Worm (Caenorhabditis elegans) whole organism, L1 larva: ENCODE measurements around the gene cup-15.

Experiments used
- C04F5.9 ChIP-seq: sonication (generic microtip); optimal IDR thresholded peaks from 2 replicates; lab custom pipeline; 2016; ENCODE audit warnings: missing genetic modification characterization, missing compliant biosample characterization
- C16A3.4 ChIP-seq: fragments of 150-350 bp; optimal IDR thresholded peaks from 2 replicates; lab custom pipeline; 2014; ENCODE audit warnings: missing biosample characterization, missing genetic modification characterization
- C34B4.2 ChIP-seq: sonication (generic microtip); optimal IDR thresholded peaks from 2 replicates; lab custom pipeline; 2017; ENCODE audit warnings: mild to moderate bottlenecking, missing genetic modification characterization, missing compliant biosample characterization
- alr-1 ChIP-seq: fragments of 200-800 bp; sonication (Bioruptor generic); optimal IDR thresholded peaks from 2 replicates; lab custom pipeline; 2018; ENCODE audit warnings: borderline replicate concordance, mild to moderate bottlenecking, missing genetic modification characterization, missing compliant biosample characterization
- ceh-63 ChIP-seq: fragments of 200-800 bp; sonication (Bioruptor generic); optimal IDR thresholded peaks from 2 replicates; lab custom pipeline; 2018; ENCODE audit warnings: mild to moderate bottlenecking, missing genetic modification characterization, missing compliant biosample characterization
- ceh-82 ChIP-seq, 3 experiments: fragments of 150-350 bp in 1 of 3; sonication (generic microtip) in 2 of 3; optimal IDR thresholded peaks; 2 replicates each; lab custom pipeline; 2014 to 2017; ENCODE audit warnings: missing biosample characterization in 3 of 3, missing genetic modification characterization in 3 of 3
- ceh-88 ChIP-seq: fragments of 200-800 bp; sonication (Bioruptor generic); IDR thresholded peaks from 2 replicates; pipeline ENCODE4 v1.3.6; 2022; ENCODE audit warnings: missing genetic modification characterization, missing compliant biosample characterization
- ceh-90 ChIP-seq: sonication (generic microtip); optimal IDR thresholded peaks from 2 replicates; lab custom pipeline; 2016; ENCODE audit warnings: missing genetic modification characterization, missing compliant biosample characterization
- dsc-1 ChIP-seq: sonication (generic microtip); optimal IDR thresholded peaks from 2 replicates; lab custom pipeline; 2016; ENCODE audit warnings: mild to moderate bottlenecking, missing genetic modification characterization, missing compliant biosample characterization
- efl-1 ChIP-seq, 4 experiments: fragments of 150-350 bp; optimal IDR thresholded peaks in 3 of 4; peaks in 1 of 4; 1 replicate in 1 of 4; 2 replicates in 3 of 4; lab custom pipeline; 2014; ENCODE audit warnings: missing biosample characterization in 2 of 4, missing genetic modification characterization in 2 of 4, missing genetic modification reagents in 2 of 4
- efl-3 ChIP-seq: fragments of 200-800 bp; sonication (Bioruptor generic); optimal IDR thresholded peaks from 2 replicates; lab custom pipeline; 2018; ENCODE audit warnings: mild to moderate bottlenecking, missing genetic modification characterization, missing compliant biosample characterization
- egl-13 ChIP-seq: sonication (generic microtip); optimal IDR thresholded peaks from 2 replicates; lab custom pipeline; 2016; ENCODE audit warnings: missing genotype, missing genetic modification reagents, missing genetic modification characterization, missing compliant biosample characterization
- egl-27 ChIP-seq, 2 experiments: fragments of 150-350 bp in 1 of 2; sonication (generic microtip); optimal IDR thresholded peaks; 3 replicates each; lab custom pipeline; 2017 to 2018; ENCODE audit warnings: missing biosample characterization in 2 of 2, missing genetic modification characterization in 2 of 2, missing genetic modification reagents in 2 of 2
- elt-2 ChIP-seq: sonication (generic microtip); optimal IDR thresholded peaks from 2 replicates; lab custom pipeline; 2016; ENCODE audit warnings: missing genetic modification characterization, mild to moderate bottlenecking, inconsistent platforms, missing compliant biosample characterization, missing genetic modification reagents
- ets-5 ChIP-seq: fragments of 200-800 bp; sonication (Bioruptor generic); IDR thresholded peaks from 2 replicates; pipeline ENCODE4 v1.3.6; 2022; ENCODE audit warnings: missing genetic modification characterization, missing compliant biosample characterization
- fkh-10 ChIP-seq: sonication (generic microtip); optimal IDR thresholded peaks from 2 replicates; lab custom pipeline; 2017; ENCODE audit warnings: missing biosample characterization, missing genetic modification reagents, missing genetic modification characterization
- fkh-4 ChIP-seq: sonication (generic microtip); optimal IDR thresholded peaks from 2 replicates; lab custom pipeline; 2016; ENCODE audit warnings: missing compliant biosample characterization, missing genetic modification characterization, borderline replicate concordance
- fkh-8 ChIP-seq: sonication (generic microtip); optimal IDR thresholded peaks from 2 replicates; lab custom pipeline; 2016; ENCODE audit warnings: mild to moderate bottlenecking, missing genetic modification characterization, missing compliant biosample characterization
- fos-1 ChIP-seq: fragments of 150-350 bp; optimal IDR thresholded peaks from 2 replicates; lab custom pipeline; 2014; ENCODE audit warnings: missing biosample characterization, missing genetic modification characterization
- isw-1 ChIP-seq: fragments of 200-800 bp; sonication (Bioruptor generic); IDR thresholded peaks from 2 replicates; pipeline ENCODE4 v1.3.6; 2022; ENCODE audit warnings: missing genetic modification characterization, missing compliant biosample characterization
- lin-35 ChIP-seq, 2 experiments: fragments of 150-350 bp; optimal IDR thresholded peaks; 2 replicates each; lab custom pipeline; 2014; ENCODE audit warnings: missing biosample characterization in 2 of 2, missing genetic modification characterization in 2 of 2, missing genetic modification reagents in 2 of 2
- lsy-2 ChIP-seq, 2 experiments: fragments of 150-350 bp; optimal IDR thresholded peaks; 2 replicates each; lab custom pipeline; 2014; ENCODE audit warnings: missing biosample characterization in 2 of 2, missing genetic modification characterization in 2 of 2
- mdl-1 ChIP-seq, 2 experiments: fragments of 150-350 bp; optimal IDR thresholded peaks; 2 replicates each; lab custom pipeline; 2014 to 2017; ENCODE audit warnings: missing biosample characterization in 2 of 2, missing genetic modification characterization in 2 of 2, inconsistent platforms in 1 of 2
- mef-2 ChIP-seq: fragments of 150-350 bp; optimal IDR thresholded peaks from 2 replicates; lab custom pipeline; 2014; ENCODE audit warnings: missing biosample characterization, missing genetic modification characterization
- mep-1 ChIP-seq: fragments of 150-350 bp; optimal IDR thresholded peaks from 2 replicates; lab custom pipeline; 2014; ENCODE audit warnings: missing biosample characterization, missing genetic modification characterization
- nhr-12 ChIP-seq: sonication (generic microtip); optimal IDR thresholded peaks from 2 replicates; lab custom pipeline; 2017; ENCODE audit warnings: missing biosample characterization, missing genetic modification characterization
- nhr-19 ChIP-seq: fragments of 200-800 bp; sonication (Bioruptor generic); conservative IDR thresholded peaks from 2 replicates; pipeline ENCODE4 v1.3.6; 2022; ENCODE audit warnings: missing genetic modification characterization, missing compliant biosample characterization
- nhr-20 ChIP-seq: sonication (generic microtip); optimal IDR thresholded peaks from 2 replicates; lab custom pipeline; 2016; ENCODE audit warnings: mild to moderate bottlenecking, missing genetic modification characterization, missing compliant biosample characterization
- nhr-237 ChIP-seq: fragments of 150-350 bp; optimal IDR thresholded peaks from 2 replicates; lab custom pipeline; 2014; ENCODE audit warnings: missing biosample characterization, missing genetic modification characterization
- nhr-28 ChIP-seq: fragments of 150-350 bp; optimal IDR thresholded peaks from 2 replicates; lab custom pipeline; 2014; ENCODE audit warnings: missing biosample characterization, missing genetic modification characterization
- nhr-47 ChIP-seq: sonication (generic microtip); optimal IDR thresholded peaks from 2 replicates; lab custom pipeline; 2016; ENCODE audit warnings: mild to moderate bottlenecking, missing genetic modification characterization, moderate library complexity, missing compliant biosample characterization
- nhr-71 ChIP-seq: sonication (generic microtip); optimal IDR thresholded peaks from 2 replicates; lab custom pipeline; 2016; ENCODE audit warnings: mild to moderate bottlenecking, missing genetic modification characterization, moderate library complexity, missing compliant biosample characterization
- nhr-77 ChIP-seq: fragments of 150-350 bp; optimal IDR thresholded peaks from 2 replicates; lab custom pipeline; 2014; ENCODE audit warnings: missing biosample characterization, missing genetic modification characterization
- nhr-84 ChIP-seq: sonication (generic microtip); optimal IDR thresholded peaks from 2 replicates; lab custom pipeline; 2017; ENCODE audit warnings: missing biosample characterization, missing genetic modification characterization
- nhr-85 ChIP-seq: sonication (generic microtip); peaks from one replicate; lab custom pipeline; 2016; ENCODE audit warnings: missing genetic modification characterization, inconsistent platforms, missing compliant biosample characterization
- pag-3 ChIP-seq: sonication (generic microtip); optimal IDR thresholded peaks from 2 replicates; lab custom pipeline; 2017; ENCODE audit warnings: missing genetic modification characterization, mild to moderate bottlenecking, missing compliant biosample characterization, antibody characterized with exemption, borderline replicate concordance; ENCODE audit not compliant: insufficient read depth
- pqm-1 ChIP-seq: sonication (generic microtip); optimal IDR thresholded peaks from 3 replicates; lab custom pipeline; 2017; ENCODE audit warnings: missing biosample characterization, missing genetic modification characterization
- rnt-1 ChIP-seq: sonication (generic microtip); optimal IDR thresholded peaks from 2 replicates; lab custom pipeline; 2016; ENCODE audit warnings: mild to moderate bottlenecking, missing genetic modification characterization, moderate library complexity, missing compliant biosample characterization
- skn-1 ChIP-seq: fragments of 150-350 bp; optimal IDR thresholded peaks from 2 replicates; lab custom pipeline; 2014; ENCODE audit warnings: missing biosample characterization, missing genetic modification characterization
- snpc-4 ChIP-seq: fragments of 150-350 bp; optimal IDR thresholded peaks from 2 replicates; lab custom pipeline; 2014; ENCODE audit warnings: missing biosample characterization, missing genetic modification characterization
- snu-23 ChIP-seq: sonication (generic microtip); optimal IDR thresholded peaks from 2 replicates; lab custom pipeline; 2016; ENCODE audit warnings: missing genetic modification characterization, missing compliant biosample characterization
- sup-37 ChIP-seq: fragments of 200-800 bp; sonication (Bioruptor generic); optimal IDR thresholded peaks from 2 replicates; lab custom pipeline; 2018; ENCODE audit warnings: mild to moderate bottlenecking, missing genetic modification characterization, missing compliant biosample characterization
- tbx-2 ChIP-seq: sonication (generic microtip); optimal IDR thresholded peaks from 2 replicates; lab custom pipeline; 2016; ENCODE audit warnings: missing genetic modification characterization, missing compliant biosample characterization
- unc-130 ChIP-seq: fragments of 150-350 bp; optimal IDR thresholded peaks from 2 replicates; lab custom pipeline; 2017; ENCODE audit warnings: missing biosample characterization, missing genetic modification characterization, inconsistent platforms
- unc-86 ChIP-seq: sonication (generic microtip); optimal IDR thresholded peaks from 2 replicates; lab custom pipeline; 2016; ENCODE audit warnings: missing genetic modification characterization, missing compliant biosample characterization
- vab-15 ChIP-seq: sonication (generic microtip); optimal IDR thresholded peaks from 2 replicates; lab custom pipeline; 2017; ENCODE audit warnings: missing genotype, mild to moderate bottlenecking, missing genetic modification characterization, missing compliant biosample characterization
- zag-1 ChIP-seq: fragments of 150-350 bp; optimal IDR thresholded peaks from 2 replicates; lab custom pipeline; 2014; ENCODE audit warnings: missing biosample characterization, missing genetic modification characterization
- zip-4 ChIP-seq: fragments of 200-800 bp; sonication (Bioruptor generic); optimal IDR thresholded peaks from 2 replicates; lab custom pipeline; 2018; ENCODE audit warnings: mild to moderate bottlenecking, missing genetic modification characterization, moderate library complexity, missing compliant biosample characterization

cup-15 gene

ce11 chrII:9319058-9319915, 33.5 kb upstream of the cup-15 start, which contains the start of the genes csa-1 and wdfy-2 (continued):
- no peak for TF ChIP-seq sup-37
- TF ChIP-seq nhr-237 (tag; lab: Kevin White, UChicago): no peak
- TF ChIP-seq nhr-20: no peak
- no peak for TF ChIP-seq tbx-2 (tag; lab: Kevin White, UChicago)
- TF ChIP-seq ceh-88 (GFP tag; lab: Robert Waterston, UW): no peak
- no peak for TF ChIP-seq unc-86 (tag; lab: Kevin White, UChicago)
- no peak for TF ChIP-seq nhr-19
- TF ChIP-seq efl-3 (GFP tag; lab: Kevin White, UChicago): no peak
- no peak for TF ChIP-seq nhr-12 (tag; lab: Kevin White, UChicago)
- no peak for TF ChIP-seq egl-27 (tag; optimal IDR thresholded peaks at IDR 0.05; lab: Kevin White, UChicago)
- no peak for TF ChIP-seq egl-13 (tag; lab: Kevin White, UChicago)
- no peak for TF ChIP-seq alr-1
- no peak for TF ChIP-seq skn-1 (tag; lab: Kevin White, UChicago)
- no peak for TF ChIP-seq pqm-1
- TF ChIP-seq pag-3: no peak
- TF ChIP-seq nhr-47 (tag; lab: Kevin White, UChicago): no peak
- no peak for TF ChIP-seq C16A3.4 (tag; lab: Kevin White, UChicago)
- TF ChIP-seq zip-4 (GFP tag; lab: Kevin White, UChicago): no peak
- TF ChIP-seq fkh-8 (tag; lab: Kevin White, UChicago): no peak
- TF ChIP-seq vab-15 (tag; lab: Kevin White, UChicago): no peak
- TF ChIP-seq nhr-85 (tag; lab: Kevin White, UChicago): peak; percentile 74
- no peak for TF ChIP-seq dsc-1 (tag; lab: Kevin White, UChicago)
- peak; percentile 15 for TF ChIP-seq rnt-1 (tag; lab: Kevin White, UChicago)
- TF ChIP-seq efl-1 (optimal IDR thresholded peaks at IDR 0.05; lab: Kevin White, UChicago): peak in 1 of 2 experiments; percentile 67
- peak; percentile 72 to 97 for TF ChIP-seq efl-1 (GFP tag; optimal IDR thresholded peaks at IDR 0.05 in 1 of 2; lab: Kevin White, UChicago)

ce11 chrII:9322870-9323349, 29.9 kb upstream of the cup-15 start, which contains the start of gene rab-39:
rab-39 (minus strand) TSS chrII:9322920.
- TF ChIP-seq lin-35 (GFP tag; optimal IDR thresholded peaks at IDR 0.05; lab: Kevin White, UChicago) (peak; percentile 21 to 42), ceh-82 (tag; optimal IDR thresholded peaks at IDR 0.05; lab: Kevin White, UChicago) (no peak), fkh-4 (no peak), snpc-4 (tag; lab: Kevin White, UChicago) (no peak), egl-27 (tag; optimal IDR thresholded peaks at IDR 0.05; lab: Kevin White, UChicago) (no peak), lsy-2 (tag; optimal IDR thresholded peaks at IDR 0.05; lab: Kevin White, UChicago) (peak; percentile 42 to 70), unc-86 (tag; lab: Kevin White, UChicago) (no peak), snu-23 (GFP tag; lab: Kevin White, UChicago) (peak; percentile 7), skn-1 (tag; lab: Kevin White, UChicago) (peak; percentile 32), unc-130 (no peak), ceh-63 (GFP tag; lab: Kevin White, UChicago) (no peak), elt-2 (tag; lab: Kevin White, UChicago) (no peak), isw-1 (GFP tag; lab: Robert Waterston, UW) (no peak), ceh-90 (tag; lab: Kevin White, UChicago) (no peak), C16A3.4 (tag; lab: Kevin White, UChicago) (peak; percentile 26), C34B4.2 (no peak), nhr-28 (tag; lab: Kevin White, UChicago) (no peak), nhr-85 (tag; lab: Kevin White, UChicago) (no peak), nhr-237 (tag; lab: Kevin White, UChicago) (no peak), mep-1 (tag; lab: Kevin White, UChicago) (peak; percentile 65), fkh-10 (GFP tag; lab: Kevin White, UChicago) (no peak), dsc-1 (tag; lab: Kevin White, UChicago) (peak; percentile 33), zag-1 (tag; lab: Kevin White, UChicago) (no peak), nhr-12 (tag; lab: Kevin White, UChicago) (no peak), nhr-84 (tag; lab: Kevin White, UChicago) (no peak), nhr-47 (tag; lab: Kevin White, UChicago) (peak; percentile 23), ets-5 (GFP tag; lab: Robert Waterston, UW) (no peak), zip-4 (GFP tag; lab: Kevin White, UChicago) (no peak), rnt-1 (tag; lab: Kevin White, UChicago) (no peak), fos-1 (tag; lab: Kevin White, UChicago) (no peak), mdl-1 (tag; optimal IDR thresholded peaks at IDR 0.05; lab: Kevin White, UChicago) (no peak), nhr-77 (no peak), nhr-71 (tag; lab: Kevin White, UChicago) (peak; percentile 30), mef-2 (no peak), C04F5.9 (tag; lab: Kevin White, UChicago) (no peak), sup-37 (no peak)
